Fruit fly (Drosophila melanogaster) whole organism, wandering third instar larva: Measurements from ENCODE around the gene CG14324.

Source experiments
- CG9705 ChIP-seq: fragments of 200-800 bp; sonication (Bioruptor generic); optimal IDR thresholded peaks from 2 replicates; lab custom pipeline; 2018; ENCODE audit warnings: missing biosample characterization, mild to moderate bottlenecking, missing genetic modification characterization
- Hr83 ChIP-seq: fragments of 200-300 bp; sonication (Bioruptor generic); optimal IDR thresholded peaks from 2 replicates; lab custom pipeline; 2016; ENCODE audit warnings: missing biosample characterization, mild to moderate bottlenecking, missing genetic modification characterization, moderate library complexity; ENCODE audit not compliant: poor library complexity, severe bottlenecking
- foxo ChIP-seq, 2 experiments: fragments of 200-800 bp; sonication (Bioruptor generic); optimal IDR thresholded peaks; 2 replicates in 1 of 2; 3 replicates in 1 of 2; lab custom pipeline; 2016 to 2017; ENCODE audit warnings: missing biosample characterization in 2 of 2, missing genetic modification characterization in 2 of 2
- fru ChIP-seq: fragments of 200-800 bp; sonication (Bioruptor generic); optimal IDR thresholded peaks from 3 replicates; lab custom pipeline; 2016; ENCODE audit warnings: missing biosample characterization, mild to moderate bottlenecking, missing genetic modification characterization
- lola ChIP-seq: fragments of >200 bp; optimal IDR thresholded peaks from 2 replicates; lab custom pipeline; 2017; ENCODE audit warnings: missing biosample characterization, missing genetic modification characterization
- pan ChIP-seq: fragments of >200 bp; optimal IDR thresholded peaks from 2 replicates; lab custom pipeline; 2017
- rgr ChIP-seq: fragments of 200-800 bp; sonication (Bioruptor generic); optimal IDR thresholded peaks from 3 replicates; lab custom pipeline; 2016; ENCODE audit warnings: missing biosample characterization, mild to moderate bottlenecking, missing genetic modification characterization

- TF ChIP-seq CG9705 (GFP tag; lab: Kevin White, UChicago), result no peak
- no peak for TF ChIP-seq lola
- no peak for TF ChIP-seq foxo (GFP tag; optimal IDR thresholded peaks at IDR 0.05; lab: Kevin White, UChicago)
- no peak for TF ChIP-seq fru (GFP tag; lab: Kevin White, UChicago)
- no peak for TF ChIP-seq rgr
- no peak for TF ChIP-seq Hr83 (GFP tag; lab: Kevin White, UChicago)
- TF ChIP-seq pan (lab: Kevin White, UChicago), result no peak
Observed at dm6 chr3R:17622062-17622766, 3.6 kb upstream of the CG14324 start, which contains the start of gene CG14323.
